Worm (Caenorhabditis elegans): ENCODE data around the gene svh-2.
A peak's percentile ranks its signal among the peaks of the same experiment; 100 is the strongest.

The svh-2 gene

DNA sequence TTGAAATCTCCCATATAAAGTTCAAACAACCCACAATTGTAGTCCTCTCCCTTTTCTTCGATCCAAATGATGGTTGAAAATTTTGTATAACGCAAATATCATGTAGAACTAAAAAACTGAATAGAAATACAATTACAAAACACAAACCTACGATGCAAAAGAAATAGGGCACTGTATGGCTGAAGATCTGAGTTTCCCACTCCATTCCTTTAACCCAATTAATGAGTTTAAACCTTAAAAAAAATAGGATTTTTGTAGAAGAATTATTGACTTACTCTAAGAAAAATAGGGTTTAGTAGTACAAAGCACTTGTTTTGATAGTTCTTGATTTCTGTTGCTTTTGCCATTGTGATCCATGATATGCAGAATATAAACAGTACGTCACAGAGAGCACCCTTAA is 30.3 kb downstream of the svh-2 start:
- TF ChIP-seq tra-4 (tag; optimal IDR thresholded peaks at IDR 0.05) (no peak), ets-7 (tag; optimal IDR thresholded peaks at IDR 0.05) (no peak), sea-1 (GFP tag; conservative IDR thresholded peaks at IDR 0.05) (no peak), B0310.2 (tag; optimal IDR thresholded peaks at IDR 0.05) (no peak), hnd-1 (tag; optimal IDR thresholded peaks at IDR 0.05) (no peak), hmbx-1 (tag; optimal IDR thresholded peaks at IDR 0.05) (no peak), F13C5.2 (tag; optimal IDR thresholded peaks at IDR 0.05) (no peak), pes-1 (GFP tag; IDR thresholded peaks at IDR 0.05) (no peak), ama-1 (optimal IDR thresholded peaks at IDR 0.05) (no peak), tbx-37 (GFP tag; conservative IDR thresholded peaks at IDR 0.05) (no peak), scrt-1 (GFP tag; IDR thresholded peaks at IDR 0.05) (no peak), aly-1 (tag; optimal IDR thresholded peaks at IDR 0.05) (no peak)

DNA sequence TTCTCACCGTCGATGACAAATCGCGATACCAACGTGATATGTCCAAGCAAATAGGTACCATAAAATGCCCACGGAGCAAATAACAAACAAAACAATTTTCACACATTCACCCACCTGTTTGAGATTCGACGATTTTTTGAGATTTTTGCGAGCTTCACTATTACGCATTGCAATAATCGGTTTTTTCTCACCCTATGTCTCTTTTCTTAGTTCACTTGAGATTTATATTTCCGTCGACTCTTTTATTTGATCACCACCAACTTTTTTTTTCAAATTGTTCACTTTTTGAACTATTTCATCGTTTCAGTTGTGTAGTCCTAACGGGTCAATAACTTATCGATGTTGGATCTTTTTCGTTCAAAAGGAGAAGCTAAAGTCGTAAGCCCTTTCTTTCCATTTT is 35.4 kb downstream of the svh-2 start, which contains the start of gene fbxl-4:
TSS of gene fbxl-4 (plus strand) at position 301 of the 400 bp plus-strand sequence.
- TF ChIP-seq aly-1 (tag; optimal IDR thresholded peaks at IDR 0.05): no peak
- no peak for TF ChIP-seq scrt-1 (GFP tag; IDR thresholded peaks at IDR 0.05)
- TF ChIP-seq tbx-11 (GFP tag; IDR thresholded peaks at IDR 0.05): no peak
- no peak for TF ChIP-seq pes-1 (GFP tag; IDR thresholded peaks at IDR 0.05)
- no peak for TF ChIP-seq hmg-4 (GFP tag; optimal IDR thresholded peaks at IDR 0.05)
- no peak for TF ChIP-seq hmbx-1 (tag; optimal IDR thresholded peaks at IDR 0.05)
- no peak for TF ChIP-seq ets-7 (tag; optimal IDR thresholded peaks at IDR 0.05)
- TF ChIP-seq tbx-37 (GFP tag; conservative IDR thresholded peaks at IDR 0.05): no peak
- TF ChIP-seq ama-1 (optimal IDR thresholded peaks at IDR 0.05): no peak
- TF ChIP-seq F13C5.2 (tag; optimal IDR thresholded peaks at IDR 0.05): no peak
- TF ChIP-seq ceh-13 (GFP tag; optimal IDR thresholded peaks at IDR 0.05): no peak
- no peak for TF ChIP-seq flt-1 (GFP tag; IDR thresholded peaks at IDR 0.05)

DNA sequence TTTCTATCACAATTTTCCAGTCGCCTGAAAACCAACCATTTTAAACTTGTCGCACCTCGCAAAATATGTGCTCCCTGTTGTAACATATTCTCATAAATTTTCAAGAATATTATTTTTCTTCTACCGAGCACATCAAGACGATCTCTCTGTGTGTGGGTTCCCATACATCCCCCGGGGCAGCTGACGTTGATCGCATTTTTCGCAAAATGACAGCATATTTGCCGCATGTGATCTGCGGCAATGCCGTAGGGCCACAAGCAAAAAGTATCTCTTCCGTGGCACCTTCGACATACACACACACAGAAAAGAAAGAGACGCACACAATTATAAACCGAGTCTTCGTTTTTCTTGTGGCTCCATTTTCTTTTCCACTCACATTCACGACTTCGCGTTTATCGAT is 38.6 kb downstream of the svh-2 start:
- TF ChIP-seq hmg-4 (GFP tag; optimal IDR thresholded peaks at IDR 0.05) (no peak), pes-1 (GFP tag; IDR thresholded peaks at IDR 0.05) (no peak), flt-1 (GFP tag; IDR thresholded peaks at IDR 0.05) (no peak), sea-1 (GFP tag; conservative IDR thresholded peaks at IDR 0.05) (no peak), tbx-37 (GFP tag; conservative IDR thresholded peaks at IDR 0.05) (no peak), tbx-11 (GFP tag; IDR thresholded peaks at IDR 0.05) (no peak)

DNA sequence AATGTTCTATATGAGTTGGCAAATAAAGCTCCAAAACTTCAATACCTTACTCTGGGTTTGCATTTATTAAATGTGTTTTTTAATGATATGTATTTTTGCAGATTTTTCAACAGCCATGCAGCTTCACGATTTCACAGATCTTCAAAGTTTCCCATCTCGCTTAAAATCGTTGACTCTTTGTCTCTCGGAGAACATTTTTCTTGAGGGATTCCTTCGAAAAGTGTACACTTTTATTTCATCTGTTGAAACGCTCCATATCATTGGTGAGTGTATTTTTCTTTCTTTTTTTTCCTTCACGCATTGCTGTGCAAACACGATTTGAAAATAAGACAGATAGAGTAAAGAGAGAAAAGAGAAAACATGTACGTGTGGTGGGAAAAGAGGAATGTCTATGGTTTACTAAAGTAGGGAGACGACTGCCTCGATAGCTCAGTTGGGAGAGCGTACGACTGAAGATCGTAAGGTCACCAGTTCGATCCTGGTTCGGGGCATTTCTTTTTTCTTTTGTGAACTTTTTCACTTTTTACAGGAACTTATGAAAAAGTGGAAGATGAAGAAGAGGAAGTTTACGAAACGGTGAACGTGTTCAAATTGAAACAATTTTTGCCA is 40.2 kb downstream of the svh-2 start:
- TF ChIP-seq sea-1 (GFP tag; conservative IDR thresholded peaks at IDR 0.05) (peak; percentile 93), F13C5.2 (tag; optimal IDR thresholded peaks at IDR 0.05) (peak; percentile 85), ceh-13 (GFP tag; optimal IDR thresholded peaks at IDR 0.05) (peak; percentile 71), tbx-11 (GFP tag; IDR thresholded peaks at IDR 0.05) (peak; percentile 92), flt-1 (GFP tag; IDR thresholded peaks at IDR 0.05) (peak; percentile 95), hmg-4 (GFP tag; optimal IDR thresholded peaks at IDR 0.05) (no peak), tbx-37 (GFP tag; conservative IDR thresholded peaks at IDR 0.05) (peak; percentile 96), scrt-1 (GFP tag; IDR thresholded peaks at IDR 0.05) (peak; percentile 96), hmbx-1 (tag; optimal IDR thresholded peaks at IDR 0.05) (peak; percentile 59), B0310.2 (tag; optimal IDR thresholded peaks at IDR 0.05) (peak; percentile 79), ama-1 (optimal IDR thresholded peaks at IDR 0.05) (no peak), aly-1 (tag; optimal IDR thresholded peaks at IDR 0.05) (peak; percentile 94), tra-4 (tag; optimal IDR thresholded peaks at IDR 0.05) (peak; percentile 39), ets-7 (tag; optimal IDR thresholded peaks at IDR 0.05) (peak; percentile 83), ceh-36 (tag; optimal IDR thresholded peaks at IDR 0.05) (peak; percentile 84), hnd-1 (tag; optimal IDR thresholded peaks at IDR 0.05) (peak; percentile 86), pes-1 (GFP tag; IDR thresholded peaks at IDR 0.05) (peak; percentile 95)

DNA sequence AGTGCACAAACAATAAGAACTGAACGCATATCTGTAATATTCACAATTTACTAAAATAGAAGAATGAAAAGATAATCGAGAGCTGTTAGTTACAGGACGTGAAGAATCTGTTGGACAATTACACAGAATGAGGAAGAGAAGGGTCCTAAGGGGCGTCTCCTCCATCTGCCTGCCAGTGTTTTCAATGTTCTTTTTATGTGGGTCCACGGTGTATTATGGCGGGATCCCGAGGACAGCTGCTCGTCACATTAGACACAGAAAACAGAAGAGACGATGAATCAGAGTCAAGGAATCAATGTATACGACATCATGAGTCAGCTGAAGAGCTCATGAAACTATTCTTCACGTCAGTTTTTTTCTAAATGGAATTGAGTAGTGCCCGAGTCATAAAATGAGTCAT is 44.0 kb downstream of the svh-2 start, which contains the start of gene ttr-6:
TSS of gene ttr-6 (minus strand) at position 33 of the 400 bp plus-strand sequence.
- no peak for TF ChIP-seq tbx-11 (GFP tag; IDR thresholded peaks at IDR 0.05)
- TF ChIP-seq hnd-1 (tag; optimal IDR thresholded peaks at IDR 0.05): no peak
- TF ChIP-seq aly-1 (tag; optimal IDR thresholded peaks at IDR 0.05): no peak
- no peak for TF ChIP-seq hmbx-1 (tag; optimal IDR thresholded peaks at IDR 0.05)
- TF ChIP-seq scrt-1 (GFP tag; IDR thresholded peaks at IDR 0.05): no peak
- no peak for TF ChIP-seq ceh-13 (GFP tag; optimal IDR thresholded peaks at IDR 0.05)
- no peak for TF ChIP-seq tbx-37 (GFP tag; conservative IDR thresholded peaks at IDR 0.05)
- no peak for TF ChIP-seq pes-1 (GFP tag; IDR thresholded peaks at IDR 0.05)

DNA sequence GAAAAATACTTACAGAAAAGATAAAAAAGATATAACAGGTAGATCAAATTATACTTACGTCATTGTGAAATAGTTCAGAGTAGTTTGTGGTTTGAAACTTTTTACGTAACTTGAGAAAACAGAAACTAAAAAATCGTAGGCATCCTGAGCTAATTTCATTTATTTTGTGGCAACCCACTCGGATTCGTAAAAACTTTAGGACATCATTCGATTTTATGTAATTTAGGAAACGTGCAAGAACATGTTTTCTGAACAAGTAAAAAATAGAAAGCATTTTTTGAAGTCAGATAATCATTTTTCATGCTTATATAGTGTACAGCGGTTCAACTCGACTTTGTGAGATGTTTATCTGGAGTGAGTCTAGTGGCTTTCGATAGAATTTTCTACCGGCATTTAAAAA is 45.6 kb downstream of the svh-2 start, which contains the start of gene hic-1:
TSS of gene hic-1 (minus strand) at position 101 of the 400 bp plus-strand sequence.
- no peak for TF ChIP-seq ceh-36 (tag; optimal IDR thresholded peaks at IDR 0.05)
- TF ChIP-seq B0310.2 (tag; optimal IDR thresholded peaks at IDR 0.05): no peak
- no peak for TF ChIP-seq ceh-13 (GFP tag; optimal IDR thresholded peaks at IDR 0.05)
- no peak for TF ChIP-seq flt-1 (GFP tag; IDR thresholded peaks at IDR 0.05)
- no peak for TF ChIP-seq F13C5.2 (tag; optimal IDR thresholded peaks at IDR 0.05)
- TF ChIP-seq hmg-4 (GFP tag; optimal IDR thresholded peaks at IDR 0.05): no peak
- TF ChIP-seq tbx-11 (GFP tag; IDR thresholded peaks at IDR 0.05): no peak

DNA sequence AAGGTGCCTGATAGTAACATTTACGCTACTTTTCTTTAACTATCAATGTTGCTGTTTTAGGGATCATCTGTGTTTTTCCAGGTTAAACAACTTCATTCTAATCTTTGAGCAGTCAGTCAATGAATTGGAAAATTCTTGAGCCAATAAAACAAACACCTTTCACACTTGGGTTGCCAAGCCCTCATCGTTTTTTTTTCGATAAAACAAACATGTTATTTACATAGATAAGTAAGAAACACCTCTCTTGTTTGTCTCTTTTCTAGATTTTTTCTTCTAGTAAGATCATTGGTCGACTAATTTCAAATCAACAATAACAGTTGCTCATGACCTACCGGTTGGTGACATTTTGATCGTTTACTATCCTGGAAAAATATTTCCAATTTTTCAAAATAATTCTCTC is 48.9 kb downstream of the svh-2 start:
- TF ChIP-seq tbx-11 (GFP tag; IDR thresholded peaks at IDR 0.05): no peak
- TF ChIP-seq flt-1 (GFP tag; IDR thresholded peaks at IDR 0.05): no peak
- no peak for TF ChIP-seq ets-7 (tag; optimal IDR thresholded peaks at IDR 0.05)
- TF ChIP-seq ceh-36 (tag; optimal IDR thresholded peaks at IDR 0.05): no peak
- TF ChIP-seq tbx-37 (GFP tag; conservative IDR thresholded peaks at IDR 0.05): no peak
- TF ChIP-seq aly-1 (tag; optimal IDR thresholded peaks at IDR 0.05): no peak
- TF ChIP-seq ama-1 (optimal IDR thresholded peaks at IDR 0.05): no peak
- TF ChIP-seq sea-1 (GFP tag; conservative IDR thresholded peaks at IDR 0.05): no peak
- no peak for TF ChIP-seq hmg-4 (GFP tag; optimal IDR thresholded peaks at IDR 0.05)
- TF ChIP-seq tra-4 (tag; optimal IDR thresholded peaks at IDR 0.05): no peak
- TF ChIP-seq F13C5.2 (tag; optimal IDR thresholded peaks at IDR 0.05): no peak
- TF ChIP-seq hmbx-1 (tag; optimal IDR thresholded peaks at IDR 0.05): no peak
- TF ChIP-seq ceh-13 (GFP tag; optimal IDR thresholded peaks at IDR 0.05): no peak
- TF ChIP-seq scrt-1 (GFP tag; IDR thresholded peaks at IDR 0.05): no peak
- no peak for TF ChIP-seq hnd-1 (tag; optimal IDR thresholded peaks at IDR 0.05)
- no peak for TF ChIP-seq pes-1 (GFP tag; IDR thresholded peaks at IDR 0.05)

All from whole organism, early embryonic.